Worm (Caenorhabditis elegans) whole organism, L1 larva: ENCODE data around the gene chl-1.

Source experiments
- C16A3.4 ChIP-seq: fragments of 150-350 bp; optimal IDR thresholded peaks from 2 replicates; lab custom pipeline; 2014; ENCODE audit warnings: missing biosample characterization, missing genetic modification characterization
- C34B4.2 ChIP-seq: sonication (generic microtip); optimal IDR thresholded peaks from 2 replicates; lab custom pipeline; 2017; ENCODE audit warnings: mild to moderate bottlenecking, missing genetic modification characterization, missing compliant biosample characterization
- aha-1 ChIP-seq: fragments of 150-350 bp; optimal IDR thresholded peaks from 2 replicates; lab custom pipeline; 2014; ENCODE audit warnings: missing biosample characterization, missing genetic modification characterization
- ceh-63 ChIP-seq: fragments of 200-800 bp; sonication (Bioruptor generic); optimal IDR thresholded peaks from 2 replicates; lab custom pipeline; 2018; ENCODE audit warnings: mild to moderate bottlenecking, missing genetic modification characterization, missing compliant biosample characterization
- ceh-8 ChIP-seq: fragments of 200-800 bp; sonication (Bioruptor generic); optimal IDR thresholded peaks from 2 replicates; lab custom pipeline; 2018; ENCODE audit warnings: mild to moderate bottlenecking, missing genetic modification characterization, moderate library complexity, missing compliant biosample characterization
- ceh-82 ChIP-seq, 3 experiments: fragments of 150-350 bp in 1 of 3; sonication (generic microtip) in 2 of 3; optimal IDR thresholded peaks; 2 replicates each; lab custom pipeline; 2014 to 2017; ENCODE audit warnings: missing biosample characterization in 3 of 3, missing genetic modification characterization in 3 of 3
- ceh-88 ChIP-seq: fragments of 200-800 bp; sonication (Bioruptor generic); IDR thresholded peaks from 2 replicates; pipeline ENCODE4 v1.3.6; 2022; ENCODE audit warnings: missing genetic modification characterization, missing compliant biosample characterization
- ceh-90 ChIP-seq: sonication (generic microtip); optimal IDR thresholded peaks from 2 replicates; lab custom pipeline; 2016; ENCODE audit warnings: missing genetic modification characterization, missing compliant biosample characterization
- ces-1 ChIP-seq: fragments of 150-350 bp; optimal IDR thresholded peaks from 2 replicates; lab custom pipeline; 2014; ENCODE audit warnings: missing biosample characterization, missing genetic modification reagents, missing genetic modification characterization
- dpl-1 ChIP-seq, 3 experiments: fragments of 150-350 bp in 2 of 3; sonication (generic microtip) in 1 of 3; optimal IDR thresholded peaks; 2 replicates each; lab custom pipeline; 2014 to 2017; ENCODE audit warnings: missing biosample characterization in 3 of 3, missing genetic modification characterization in 3 of 3, missing genetic modification reagents in 3 of 3
- efl-1 ChIP-seq, 4 experiments: fragments of 150-350 bp; optimal IDR thresholded peaks in 3 of 4; peaks in 1 of 4; 1 replicate in 1 of 4; 2 replicates in 3 of 4; lab custom pipeline; 2014; ENCODE audit warnings: missing biosample characterization in 2 of 4, missing genetic modification characterization in 2 of 4, missing genetic modification reagents in 2 of 4
- efl-3 ChIP-seq: fragments of 200-800 bp; sonication (Bioruptor generic); optimal IDR thresholded peaks from 2 replicates; lab custom pipeline; 2018; ENCODE audit warnings: mild to moderate bottlenecking, missing genetic modification characterization, missing compliant biosample characterization
- egl-27 ChIP-seq, 2 experiments: fragments of 150-350 bp in 1 of 2; sonication (generic microtip); optimal IDR thresholded peaks; 3 replicates each; lab custom pipeline; 2017 to 2018; ENCODE audit warnings: missing biosample characterization in 2 of 2, missing genetic modification characterization in 2 of 2, missing genetic modification reagents in 2 of 2
- elt-2 ChIP-seq: sonication (generic microtip); optimal IDR thresholded peaks from 2 replicates; lab custom pipeline; 2016; ENCODE audit warnings: missing genetic modification characterization, mild to moderate bottlenecking, inconsistent platforms, missing compliant biosample characterization, missing genetic modification reagents
- elt-3 ChIP-seq, 6 experiments: fragments of 150-350 bp in 1 of 6; sonication (generic microtip); optimal IDR thresholded peaks; 2 replicates each; lab custom pipeline; 2017 to 2018; ENCODE audit warnings: missing biosample characterization in 6 of 6, missing genetic modification characterization in 6 of 6, inconsistent platforms in 1 of 6
- fkh-10 ChIP-seq: sonication (generic microtip); optimal IDR thresholded peaks from 2 replicates; lab custom pipeline; 2017; ENCODE audit warnings: missing biosample characterization, missing genetic modification reagents, missing genetic modification characterization
- fkh-4 ChIP-seq: sonication (generic microtip); optimal IDR thresholded peaks from 2 replicates; lab custom pipeline; 2016; ENCODE audit warnings: missing compliant biosample characterization, missing genetic modification characterization, borderline replicate concordance
- fkh-8 ChIP-seq: sonication (generic microtip); optimal IDR thresholded peaks from 2 replicates; lab custom pipeline; 2016; ENCODE audit warnings: mild to moderate bottlenecking, missing genetic modification characterization, missing compliant biosample characterization
- fos-1 ChIP-seq: fragments of 150-350 bp; optimal IDR thresholded peaks from 2 replicates; lab custom pipeline; 2014; ENCODE audit warnings: missing biosample characterization, missing genetic modification characterization
- hlh-17 ChIP-seq: fragments of 200-800 bp; sonication (Bioruptor generic); optimal IDR thresholded peaks from 2 replicates; lab custom pipeline; 2018; ENCODE audit warnings: missing genetic modification characterization, mild to moderate bottlenecking, missing compliant biosample characterization, moderate library complexity, borderline replicate concordance
- hpl-2 ChIP-seq: fragments of 150-350 bp; optimal IDR thresholded peaks from 2 replicates; lab custom pipeline; 2014; ENCODE audit warnings: missing biosample characterization, missing genetic modification reagents, missing genetic modification characterization
- irx-1 ChIP-seq: sonication (generic microtip); optimal IDR thresholded peaks from 2 replicates; lab custom pipeline; 2016; ENCODE audit warnings: missing genetic modification characterization, missing compliant biosample characterization
- lin-14 ChIP-seq: fragments of 200-800 bp; sonication (Bioruptor generic); optimal IDR thresholded peaks from 2 replicates; lab custom pipeline; 2018; ENCODE audit warnings: mild to moderate bottlenecking, missing genetic modification characterization, moderate library complexity, missing compliant biosample characterization
- lin-15B ChIP-seq: fragments of 150-350 bp; sonication (generic microtip); optimal IDR thresholded peaks from 3 replicates; lab custom pipeline; 2014; ENCODE audit warnings: missing biosample characterization, missing genetic modification characterization
- lin-35 ChIP-seq, 2 experiments: fragments of 150-350 bp; optimal IDR thresholded peaks; 2 replicates each; lab custom pipeline; 2014; ENCODE audit warnings: missing biosample characterization in 2 of 2, missing genetic modification characterization in 2 of 2, missing genetic modification reagents in 2 of 2
- lin-39 ChIP-seq: fragments of 150-350 bp; optimal IDR thresholded peaks from 2 replicates; lab custom pipeline; 2014; ENCODE audit warnings: missing biosample characterization, missing genetic modification reagents, missing genetic modification characterization
- lsy-2 ChIP-seq, 2 experiments: fragments of 150-350 bp; optimal IDR thresholded peaks; 2 replicates each; lab custom pipeline; 2014; ENCODE audit warnings: missing biosample characterization in 2 of 2, missing genetic modification characterization in 2 of 2
- mdl-1 ChIP-seq, 2 experiments: fragments of 150-350 bp; optimal IDR thresholded peaks; 2 replicates each; lab custom pipeline; 2014 to 2017; ENCODE audit warnings: missing biosample characterization in 2 of 2, missing genetic modification characterization in 2 of 2, inconsistent platforms in 1 of 2
- nhr-12 ChIP-seq: sonication (generic microtip); optimal IDR thresholded peaks from 2 replicates; lab custom pipeline; 2017; ENCODE audit warnings: missing biosample characterization, missing genetic modification characterization
- nhr-47 ChIP-seq: sonication (generic microtip); optimal IDR thresholded peaks from 2 replicates; lab custom pipeline; 2016; ENCODE audit warnings: mild to moderate bottlenecking, missing genetic modification characterization, moderate library complexity, missing compliant biosample characterization
- nhr-71 ChIP-seq: sonication (generic microtip); optimal IDR thresholded peaks from 2 replicates; lab custom pipeline; 2016; ENCODE audit warnings: mild to moderate bottlenecking, missing genetic modification characterization, moderate library complexity, missing compliant biosample characterization
- nhr-77 ChIP-seq: fragments of 150-350 bp; optimal IDR thresholded peaks from 2 replicates; lab custom pipeline; 2014; ENCODE audit warnings: missing biosample characterization, missing genetic modification characterization
- nhr-85 ChIP-seq: sonication (generic microtip); peaks from one replicate; lab custom pipeline; 2016; ENCODE audit warnings: missing genetic modification characterization, inconsistent platforms, missing compliant biosample characterization
- pag-3 ChIP-seq: sonication (generic microtip); optimal IDR thresholded peaks from 2 replicates; lab custom pipeline; 2017; ENCODE audit warnings: missing genetic modification characterization, mild to moderate bottlenecking, missing compliant biosample characterization, antibody characterized with exemption, borderline replicate concordance; ENCODE audit not compliant: insufficient read depth
- pax-3 ChIP-seq: fragments of 200-800 bp; sonication (Bioruptor generic); optimal IDR thresholded peaks from 2 replicates; lab custom pipeline; 2018; ENCODE audit warnings: mild to moderate bottlenecking, missing genetic modification characterization, moderate library complexity, missing compliant biosample characterization
- snpc-4 ChIP-seq: fragments of 150-350 bp; optimal IDR thresholded peaks from 2 replicates; lab custom pipeline; 2014; ENCODE audit warnings: missing biosample characterization, missing genetic modification characterization
- snu-23 ChIP-seq: sonication (generic microtip); optimal IDR thresholded peaks from 2 replicates; lab custom pipeline; 2016; ENCODE audit warnings: missing genetic modification characterization, missing compliant biosample characterization
- sup-37 ChIP-seq: fragments of 200-800 bp; sonication (Bioruptor generic); optimal IDR thresholded peaks from 2 replicates; lab custom pipeline; 2018; ENCODE audit warnings: mild to moderate bottlenecking, missing genetic modification characterization, missing compliant biosample characterization
- tbx-2 ChIP-seq: sonication (generic microtip); optimal IDR thresholded peaks from 2 replicates; lab custom pipeline; 2016; ENCODE audit warnings: missing genetic modification characterization, missing compliant biosample characterization
- unc-130 ChIP-seq: fragments of 150-350 bp; optimal IDR thresholded peaks from 2 replicates; lab custom pipeline; 2017; ENCODE audit warnings: missing biosample characterization, missing genetic modification characterization, inconsistent platforms
- unc-86 ChIP-seq: sonication (generic microtip); optimal IDR thresholded peaks from 2 replicates; lab custom pipeline; 2016; ENCODE audit warnings: missing genetic modification characterization, missing compliant biosample characterization
- unc-98 ChIP-seq: fragments of 200-800 bp; sonication (Bioruptor generic); IDR thresholded peaks from 2 replicates; pipeline ENCODE4 v1.3.6; 2022; ENCODE audit warnings: missing genetic modification characterization, missing compliant biosample characterization
- xbp-1 ChIP-seq: sonication (generic microtip); optimal IDR thresholded peaks from 2 replicates; lab custom pipeline; 2016; ENCODE audit warnings: missing genetic modification characterization, missing compliant biosample characterization
- zag-1 ChIP-seq: fragments of 150-350 bp; optimal IDR thresholded peaks from 2 replicates; lab custom pipeline; 2014; ENCODE audit warnings: missing biosample characterization, missing genetic modification characterization
- zip-4 ChIP-seq: fragments of 200-800 bp; sonication (Bioruptor generic); optimal IDR thresholded peaks from 2 replicates; lab custom pipeline; 2018; ENCODE audit warnings: mild to moderate bottlenecking, missing genetic modification characterization, moderate library complexity, missing compliant biosample characterization
- ztf-11 ChIP-seq, 2 experiments: sonication (generic microtip); optimal IDR thresholded peaks; 2 replicates each; lab custom pipeline; 2016 to 2017; ENCODE audit warnings: missing genetic modification characterization in 2 of 2, missing biosample characterization in 1 of 2, missing compliant biosample characterization in 1 of 2

The chl-1 gene

ce11 chrIII:10407198-10407663, 2.2 kb upstream of the chl-1 start, which contains the start of gene hat-1 (continued):
- TF ChIP-seq ceh-88 (GFP tag; lab: Robert Waterston, UW) (peak; percentile 86; the same call in 1 of the 2 replicates), fos-1 (tag; lab: Kevin White, UChicago) (peak; percentile 92), fkh-8 (tag; lab: Kevin White, UChicago) (peak; percentile 98), ceh-82 (tag; optimal IDR thresholded peaks at IDR 0.05; lab: Kevin White, UChicago) (peak; percentile 95 to 97 (median 96)), tbx-2 (peak; percentile 97), efl-3 (GFP tag; lab: Kevin White, UChicago) (peak; percentile 54), hlh-17 (GFP tag; lab: Kevin White, UChicago) (no peak), egl-27 (tag; optimal IDR thresholded peaks at IDR 0.05; lab: Kevin White, UChicago) (peak in 1 of 2 experiments; percentile 7), aha-1 (tag; lab: Kevin White, UChicago) (peak; percentile 86), lin-39 (peak; percentile 95), unc-86 (tag; lab: Kevin White, UChicago) (peak; percentile 98), snpc-4 (tag; lab: Kevin White, UChicago) (peak; percentile 83), elt-2 (tag; lab: Kevin White, UChicago) (peak; percentile 85), lin-35 (GFP tag; optimal IDR thresholded peaks at IDR 0.05; lab: Kevin White, UChicago) (peak; percentile 93 to 94), irx-1 (tag; lab: Kevin White, UChicago) (peak; percentile 94), ceh-63 (GFP tag; lab: Kevin White, UChicago) (no peak), ceh-8 (GFP tag; lab: Kevin White, UChicago) (peak; percentile 88), nhr-77 (peak; percentile 91), pax-3 (tag; lab: Kevin White, UChicago) (peak; percentile 94), nhr-12 (no peak), ztf-11 (tag; optimal IDR thresholded peaks at IDR 0.05; lab: Kevin White, UChicago) (peak in 1 of 2 experiments; percentile 80), efl-1 (optimal IDR thresholded peaks at IDR 0.05; lab: Kevin White, UChicago) (peak; percentile 95 to 97), efl-1 (GFP tag; optimal IDR thresholded peaks at IDR 0.05 in 1 of 2; lab: Kevin White, UChicago) (peak; percentile 90 to 99), sup-37 (GFP tag; lab: Kevin White, UChicago) (peak; percentile 87), mdl-1 (tag; optimal IDR thresholded peaks at IDR 0.05; lab: Kevin White, UChicago) (peak in 1 of 2 experiments; percentile 85), ces-1 (no peak), nhr-85 (tag; lab: Kevin White, UChicago) (peak; percentile 99), pag-3 (tag; lab: Kevin White, UChicago) (peak; percentile 57), fkh-4 (tag; lab: Kevin White, UChicago) (peak; percentile 76), hpl-2 (GFP tag; lab: Kevin White, UChicago) (peak; percentile 77), unc-98 (GFP tag; lab: Robert Waterston, UW) (peak; percentile 66; the same call in 1 of the 2 replicates), C34B4.2 (tag; lab: Kevin White, UChicago) (peak; percentile 52), C16A3.4 (tag; lab: Kevin White, UChicago) (peak; percentile 88), unc-130 (peak; percentile 78), zag-1 (tag; lab: Kevin White, UChicago) (no peak)

- TF ChIP-seq ceh-63 (GFP tag; lab: Kevin White, UChicago): no peak
- peak; percentile 33 for TF ChIP-seq nhr-47
- no peak for TF ChIP-seq unc-98 (GFP tag; lab: Robert Waterston, UW)
- peak; percentile 35 for TF ChIP-seq nhr-71 (tag; lab: Kevin White, UChicago)
- no peak for TF ChIP-seq lin-15B
- TF ChIP-seq fkh-8 (tag; lab: Kevin White, UChicago): peak; percentile 18
- TF ChIP-seq C34B4.2 (tag; lab: Kevin White, UChicago): no peak
- peak in 2 of 3 experiments; percentile 15 to 64 for TF ChIP-seq ceh-82 (tag; optimal IDR thresholded peaks at IDR 0.05; lab: Kevin White, UChicago)
- peak; percentile 29 for TF ChIP-seq fkh-10 (GFP tag; lab: Kevin White, UChicago)
- no peak for TF ChIP-seq xbp-1
- TF ChIP-seq snu-23 (GFP tag; lab: Kevin White, UChicago): peak; percentile 24
- TF ChIP-seq nhr-12: no peak
- TF ChIP-seq unc-86 (tag; lab: Kevin White, UChicago): peak; percentile 20
- no peak for TF ChIP-seq zip-4 (GFP tag; lab: Kevin White, UChicago)
- TF ChIP-seq lin-35 (GFP tag; optimal IDR thresholded peaks at IDR 0.05; lab: Kevin White, UChicago): peak in 1 of 2 experiments; percentile 34
- TF ChIP-seq dpl-1 (GFP tag; optimal IDR thresholded peaks at IDR 0.05; lab: Kevin White, UChicago): peak in 1 of 3 experiments; percentile 49
- TF ChIP-seq lin-39: no peak
- TF ChIP-seq lsy-2 (tag; optimal IDR thresholded peaks at IDR 0.05; lab: Kevin White, UChicago): peak in 1 of 2 experiments; percentile 58
- no peak for TF ChIP-seq ces-1
- TF ChIP-seq lin-14 (GFP tag; lab: Kevin White, UChicago): peak; percentile 79
- TF ChIP-seq elt-3 (tag; optimal IDR thresholded peaks at IDR 0.05; lab: Kevin White, UChicago): no peak
- TF ChIP-seq ceh-90 (tag; lab: Kevin White, UChicago): no peak
- peak; percentile 15 to 35 for TF ChIP-seq efl-1 (optimal IDR thresholded peaks at IDR 0.05; lab: Kevin White, UChicago)
- no peak for TF ChIP-seq efl-1 (GFP tag; optimal IDR thresholded peaks at IDR 0.05 in 1 of 2; lab: Kevin White, UChicago)
These were observed 6.1 kb downstream of the chl-1 start for ce11 chrIII:10398919-10399318.
